Worm (Caenorhabditis elegans): ENCODE measurements around the gene W09C2.10.

Gene W09C2.10

ce11 chrIV:9668103-9668672 is 43.3 kb upstream of the W09C2.10 start (continued):
- TF ChIP-seq elt-2 (tag; optimal IDR thresholded peaks at IDR 0.05), result peak; percentile 65
- TF ChIP-seq unc-130 (tag; optimal IDR thresholded peaks at IDR 0.05), result no peak
- TF ChIP-seq C16A3.4 (tag; optimal IDR thresholded peaks at IDR 0.05), result no peak
- no peak for TF ChIP-seq sox-4 (tag; optimal IDR thresholded peaks at IDR 0.05)
- TF ChIP-seq tbx-2 (tag; optimal IDR thresholded peaks at IDR 0.05), result no peak
- TF ChIP-seq xbp-1 (tag; optimal IDR thresholded peaks at IDR 0.05), result no peak
- TF ChIP-seq ztf-4 (tag; optimal IDR thresholded peaks at IDR 0.05), result no peak
- TF ChIP-seq swsn-7 (tag; optimal IDR thresholded peaks at IDR 0.05), result no peak
- TF ChIP-seq Y116A8C.19 (tag; optimal IDR thresholded peaks at IDR 0.05; ENCODE audit: borderline replicate concordance), result no peak
- TF ChIP-seq nhr-237 (tag; optimal IDR thresholded peaks at IDR 0.05), result no peak
- TF ChIP-seq snu-23 (GFP tag; optimal IDR thresholded peaks at IDR 0.05), result peak; percentile 23

ce11 chrIV:9667084-9667483 is 42.2 kb upstream of the W09C2.10 start:
- TF ChIP-seq mep-1 (tag; optimal IDR thresholded peaks at IDR 0.05) (peak; percentile 17), C04F5.9 (tag; optimal IDR thresholded peaks at IDR 0.05) (no peak), nhr-28 (tag; optimal IDR thresholded peaks at IDR 0.05) (no peak), fkh-4 (tag; optimal IDR thresholded peaks at IDR 0.05; ENCODE audit: borderline replicate concordance) (no peak), lin-14 (GFP tag; optimal IDR thresholded peaks at IDR 0.05) (peak; percentile 11), vab-15 (tag; optimal IDR thresholded peaks at IDR 0.05) (no peak), lsy-2 (tag; optimal IDR thresholded peaks at IDR 0.05) (peak in 1 of 2 experiments; percentile 10), egl-27 (tag; optimal IDR thresholded peaks at IDR 0.05) (no peak), ceh-88 (GFP tag; IDR thresholded peaks at IDR 0.05) (no peak), lin-15B (tag; optimal IDR thresholded peaks at IDR 0.05) (no peak), efl-1 (optimal IDR thresholded peaks at IDR 0.05) (no peak), efl-1 (GFP tag; optimal IDR thresholded peaks at IDR 0.05 in 1 of 2) (no peak), nhr-47 (tag; optimal IDR thresholded peaks at IDR 0.05) (peak; percentile 0), nhr-85 (tag) (peak; percentile 73), tbx-2 (tag; optimal IDR thresholded peaks at IDR 0.05) (no peak), rnt-1 (tag; optimal IDR thresholded peaks at IDR 0.05) (no peak), xbp-1 (tag; optimal IDR thresholded peaks at IDR 0.05) (no peak), ceh-82 (tag; optimal IDR thresholded peaks at IDR 0.05) (no peak), pag-3 (tag; optimal IDR thresholded peaks at IDR 0.05; ENCODE audit: borderline replicate concordance, insufficient read depth) (no peak), mdl-1 (tag; optimal IDR thresholded peaks at IDR 0.05) (no peak), irx-1 (tag; optimal IDR thresholded peaks at IDR 0.05) (no peak), swsn-7 (tag; optimal IDR thresholded peaks at IDR 0.05) (no peak), mab-9 (GFP tag; IDR thresholded peaks at IDR 0.05) (no peak), fkh-10 (GFP tag; optimal IDR thresholded peaks at IDR 0.05) (no peak), dsc-1 (tag; optimal IDR thresholded peaks at IDR 0.05) (no peak), pqm-1 (tag; optimal IDR thresholded peaks at IDR 0.05) (no peak), ceh-63 (GFP tag; optimal IDR thresholded peaks at IDR 0.05) (no peak), mef-2 (tag; optimal IDR thresholded peaks at IDR 0.05) (no peak), Y116A8C.19 (tag; optimal IDR thresholded peaks at IDR 0.05; ENCODE audit: borderline replicate concordance) (no peak), aha-1 (tag; optimal IDR thresholded peaks at IDR 0.05) (no peak), unc-130 (tag; optimal IDR thresholded peaks at IDR 0.05) (no peak), nhr-11 (tag; optimal IDR thresholded peaks at IDR 0.05) (no peak), elt-2 (tag; optimal IDR thresholded peaks at IDR 0.05) (peak; percentile 4)

ce11 chrIV:9659999-9660398 is 35.1 kb upstream of the W09C2.10 start:
- TF ChIP-seq pqm-1 (tag; optimal IDR thresholded peaks at IDR 0.05), result no peak
- peak; percentile 62 for TF ChIP-seq fkh-10 (GFP tag; optimal IDR thresholded peaks at IDR 0.05)
- TF ChIP-seq lin-14 (GFP tag; optimal IDR thresholded peaks at IDR 0.05), result peak; percentile 28

- TF ChIP-seq efl-1 (optimal IDR thresholded peaks at IDR 0.05), result no peak
- TF ChIP-seq efl-1 (GFP tag; optimal IDR thresholded peaks at IDR 0.05 in 1 of 2), result no peak
- no peak for TF ChIP-seq ztf-11 (tag; optimal IDR thresholded peaks at IDR 0.05)
- no peak for TF ChIP-seq C04F5.9 (tag; optimal IDR thresholded peaks at IDR 0.05)
- TF ChIP-seq nhr-77 (tag; optimal IDR thresholded peaks at IDR 0.05), result no peak
- TF ChIP-seq nhr-19 (GFP tag; conservative IDR thresholded peaks at IDR 0.05), result no peak
- TF ChIP-seq ceh-88 (GFP tag; IDR thresholded peaks at IDR 0.05), result no peak
- no peak for TF ChIP-seq sup-37 (GFP tag; optimal IDR thresholded peaks at IDR 0.05)
- no peak for TF ChIP-seq lin-15B (tag; optimal IDR thresholded peaks at IDR 0.05)
- TF ChIP-seq swsn-7 (tag; optimal IDR thresholded peaks at IDR 0.05), result no peak
- TF ChIP-seq pag-3 (tag; optimal IDR thresholded peaks at IDR 0.05; ENCODE audit: borderline replicate concordance, insufficient read depth), result no peak
- no peak for TF ChIP-seq aly-2 (tag; optimal IDR thresholded peaks at IDR 0.05)
Observed at ce11 chrIV:9657753-9658152, 32.9 kb upstream of the W09C2.10 start, which contains the start of gene acc-1. Gene acc-1, plus strand, starts transcription at chrIV:9658053.

All from whole organism, L1 larva.